Worm (Caenorhabditis elegans) whole organism, midembryonic: Measurements from ENCODE around the gene M110.8.

Experiments
- T22C8.4 ChIP-seq: fragments of 200-800 bp; sonication (Bioruptor generic); IDR thresholded peaks from 2 replicates; pipeline ENCODE4 v1.3.6; 2022; ENCODE audit warnings: missing genetic modification characterization, missing compliant biosample characterization
- klf-2 ChIP-seq: fragments of 200-800 bp; sonication (Bioruptor generic); conservative IDR thresholded peaks from 2 replicates; pipeline ENCODE4 v1.3.6; 2022; ENCODE audit warnings: missing genetic modification reagents, missing genetic modification characterization, missing compliant biosample characterization
- ref-1 ChIP-seq: fragments of 200-800 bp; sonication (Bioruptor generic); conservative IDR thresholded peaks from 2 replicates; pipeline ENCODE4 v1.3.6; 2022; ENCODE audit warnings: missing genetic modification reagents, missing genetic modification characterization, missing compliant biosample characterization
- tab-1 ChIP-seq: fragments of 200-800 bp; sonication (Bioruptor generic); IDR thresholded peaks from 2 replicates; pipeline ENCODE4 v1.3.6; 2022; ENCODE audit warnings: missing genetic modification characterization, missing compliant biosample characterization
- ztf-23 ChIP-seq: fragments of 200-800 bp; sonication (Bioruptor generic); IDR thresholded peaks from 2 replicates; pipeline ENCODE4 v1.3.6; 2022; ENCODE audit warnings: missing genetic modification reagents, missing genetic modification characterization, missing compliant biosample characterization
- ztf-29 ChIP-seq: fragments of 200-800 bp; sonication (Bioruptor generic); IDR thresholded peaks from 2 replicates; pipeline ENCODE4 v1.3.6; 2022; ENCODE audit warnings: missing genetic modification reagents, missing genetic modification characterization, missing compliant biosample characterization

DNA sequence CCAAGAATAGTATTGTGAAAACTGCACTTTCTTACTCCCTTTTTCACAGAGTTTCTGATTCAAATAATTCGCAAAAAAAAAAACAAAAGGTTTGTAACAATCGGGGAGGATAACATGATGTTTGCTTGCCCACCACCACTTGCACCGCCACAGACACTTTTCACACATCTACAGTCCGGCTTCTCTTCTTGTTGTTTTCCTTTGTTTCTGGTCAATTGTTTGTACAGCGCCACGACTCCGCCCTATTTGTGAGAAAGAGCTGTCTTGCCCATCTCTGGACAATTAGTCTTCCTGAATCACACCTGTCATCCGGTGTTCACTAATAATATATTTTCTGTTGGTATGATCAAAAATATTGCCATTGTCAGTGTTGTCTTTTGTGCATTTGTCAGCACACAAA, 21.6 kb upstream of the M110.8 start, which contains the start of gene M110.9:
- TF ChIP-seq ref-1 (no peak), ztf-29 (GFP tag; lab: Robert Waterston, UW) (no peak), ztf-23 (GFP tag; lab: Robert Waterston, UW) (no peak), klf-2 (GFP tag; lab: Robert Waterston, UW) (no peak), T22C8.4 (no peak), tab-1 (no peak)
